In the genomic region with DNA sequence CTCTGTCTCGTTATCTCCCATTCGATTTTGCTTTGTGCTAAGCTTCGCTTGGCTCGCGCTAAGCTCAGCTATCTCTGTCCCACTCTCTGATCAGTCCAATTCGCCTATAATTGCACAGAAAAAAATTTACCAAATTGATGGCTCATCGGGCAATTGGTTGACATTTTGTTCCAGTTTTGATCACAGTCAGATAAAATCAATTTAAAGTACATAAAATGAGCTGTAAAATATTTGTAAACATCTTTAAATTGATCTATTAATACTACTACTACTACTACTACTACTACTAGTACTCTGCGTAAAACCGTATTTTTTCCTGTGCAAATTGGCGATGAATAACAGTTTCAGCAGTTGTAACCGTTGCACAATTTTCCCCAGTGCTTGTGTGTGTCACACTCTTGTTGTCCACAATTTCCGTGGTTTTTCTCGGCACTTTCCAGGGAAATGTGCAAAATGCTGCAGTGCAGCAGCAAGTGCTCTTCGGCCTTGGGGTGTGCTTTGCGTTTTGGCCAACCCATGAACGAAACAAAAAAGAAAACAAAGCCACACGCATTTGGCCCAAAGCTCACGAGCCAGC, we compare ENCODE assay signal across 4 fruit fly cellular contexts.
TF ChIP-seq lines count a peak whose summit lies in the region.

No protein-coding gene starts in this region.

TF ChIP-seq in whole organism, adult, 20 proteins besides CTCF, POLR2A, EP300 and RAD21 (continued from another document):
- TF ChIP-seq bab1 (GFP tag; optimal IDR thresholded peaks at IDR 0.05; lab: Kevin White, UChicago): peak; percentile 45
- TF ChIP-seq Hr96 (GFP tag; optimal IDR thresholded peaks at IDR 0.05; lab: Kevin White, UChicago): peak; percentile 62
- TF ChIP-seq CG7101 (tag; optimal IDR thresholded peaks at IDR 0.05; lab: Kevin White, UChicago): peak; percentile 35
TF ChIP-seq in whole organism, adult: peak in this region for 14.

TF ChIP-seq in whole organism, embryonic, 481 proteins besides CTCF, POLR2A, EP300 and RAD21 (continued from another document and continues in another):
- TF ChIP-seq zen (tag; optimal IDR thresholded peaks at IDR 0.05; lab: Kevin White, UChicago) (no peak), Dip2 (GFP tag; IDR thresholded peaks at IDR 0.05; lab: Robert Waterston, UW) (no peak), Doc2 (GFP tag; IDR thresholded peaks at IDR 0.05; lab: Robert Waterston, UW) (no peak), hkb (optimal IDR thresholded peaks at IDR 0.05; lab: Kevin White, UChicago) (no peak), hkb (GFP tag; IDR thresholded peaks at IDR 0.05; lab: Robert Waterston, UW) (0 out of 2 replicates have a peak, but pooled peaks have one; percentile 22), Ada2b (GFP tag; IDR thresholded peaks at IDR 0.05; lab: Robert Waterston, UW) (0 out of 2 replicates have a peak, but pooled peaks have one; percentile 6), crp (GFP tag; optimal IDR thresholded peaks at IDR 0.05; lab: Kevin White, UChicago) (no peak), onecut (GFP tag; IDR thresholded peaks at IDR 0.05; lab: Robert Waterston, UW) (no peak), fru (optimal IDR thresholded peaks at IDR 0.05; lab: Kevin White, UChicago) (no peak), kni (GFP tag; optimal IDR thresholded peaks at IDR 0.05; lab: Kevin White, UChicago) (no peak), YL-1 (GFP tag; optimal IDR thresholded peaks at IDR 0.05; lab: Kevin White, UChicago) (no peak), CG9932 (GFP tag; IDR thresholded peaks at IDR 0.05; lab: Robert Waterston, UW) (peak; percentile 22; the same call in 1 of the 2 replicates), Mrtf (GFP tag; IDR thresholded peaks at IDR 0.05; lab: Robert Waterston, UW) (no peak), Hr3 (GFP tag; optimal IDR thresholded peaks at IDR 0.05; lab: Kevin White, UChicago) (no peak), CG17802 (tag; optimal IDR thresholded peaks at IDR 0.05; lab: Kevin White, UChicago) (no peak), pho (GFP tag; optimal IDR thresholded peaks at IDR 0.05; lab: Kevin White, UChicago) (no peak), gce (GFP tag; IDR thresholded peaks at IDR 0.05; lab: Robert Waterston, UW) (no peak), phol (tag; optimal IDR thresholded peaks at IDR 0.05; lab: Kevin White, UChicago) (peak; percentile 21), Dp (GFP tag; optimal IDR thresholded peaks at IDR 0.05; lab: Kevin White, UChicago) (no peak), CG14860 (GFP tag; IDR thresholded peaks at IDR 0.05; lab: Robert Waterston, UW; ENCODE audit: partially characterized antibody) (no peak), grn (GFP tag; optimal IDR thresholded peaks at IDR 0.05; lab: Kevin White, UChicago) (no peak), CG13624 (GFP tag; optimal IDR thresholded peaks at IDR 0.05; lab: Kevin White, UChicago) (no peak), BtbVII (GFP tag; optimal IDR thresholded peaks at IDR 0.05; lab: Kevin White, UChicago) (no peak), Xrp1 (GFP tag; IDR thresholded peaks at IDR 0.05; lab: Robert Waterston, UW) (0 out of 2 replicates have a peak, but pooled peaks have one; percentile 15), chn (GFP tag; optimal IDR thresholded peaks at IDR 0.05; lab: Kevin White, UChicago) (no peak), jing (GFP tag; optimal IDR thresholded peaks at IDR 0.05; lab: Kevin White, UChicago) (peak; percentile 12), grau (tag; optimal IDR thresholded peaks at IDR 0.05; lab: Kevin White, UChicago) (peak; percentile 9), CG4360 (GFP tag; IDR thresholded peaks at IDR 0.05; lab: Robert Waterston, UW) (no peak), gfzf (GFP tag; optimal IDR thresholded peaks at IDR 0.05; lab: Kevin White, UChicago) (no peak), E2f1 (GFP tag; IDR thresholded peaks at IDR 0.05; lab: Robert Waterston, UW) (no peak), chif (GFP tag; optimal IDR thresholded peaks at IDR 0.05; lab: Kevin White, UChicago) (no peak), CG30403 (GFP tag; optimal IDR thresholded peaks at IDR 0.05; lab: Kevin White, UChicago) (peak; percentile 16), inv (GFP tag; IDR thresholded peaks at IDR 0.05; lab: Robert Waterston, UW; ENCODE audit: partially characterized antibody) (no peak), CG31388 (GFP tag; optimal IDR thresholded peaks at IDR 0.05; lab: Kevin White, UChicago) (no peak), wek (GFP tag; optimal IDR thresholded peaks at IDR 0.05; lab: Kevin White, UChicago) (no peak), Gsc (GFP tag; IDR thresholded peaks at IDR 0.05; lab: Robert Waterston, UW) (no peak), lmd (GFP tag; IDR thresholded peaks at IDR 0.05; lab: Robert Waterston, UW) (peak; percentile 22; the same call in 1 of the 2 replicates), row (GFP tag; IDR thresholded peaks at IDR 0.05; lab: Robert Waterston, UW) (peak; percentile 45), CG10565 (GFP tag; optimal IDR thresholded peaks at IDR 0.05; lab: Kevin White, UChicago) (no peak), bsh (GFP tag; optimal IDR thresholded peaks at IDR 0.05; lab: Kevin White, UChicago) (peak in 1 of 2 experiments; percentile 58), dysf (GFP tag; IDR thresholded peaks at IDR 0.05; lab: Robert Waterston, UW) (peak; percentile 57; the same call in 2 of the 3 replicates)

TF ChIP-seq in whole organism, prepupa, 60 proteins besides CTCF, POLR2A, EP300 and RAD21 (continued from another document):
- TF ChIP-seq fkh (GFP tag; optimal IDR thresholded peaks at IDR 0.05; lab: Kevin White, UChicago) (no peak), CG6792 (GFP tag; optimal IDR thresholded peaks at IDR 0.05; lab: Kevin White, UChicago) (peak; percentile 60), CG4318 (GFP tag; optimal IDR thresholded peaks at IDR 0.05; lab: Kevin White, UChicago) (peak; percentile 90), Met (GFP tag; optimal IDR thresholded peaks at IDR 0.05; lab: Kevin White, UChicago) (peak; percentile 3), svp (GFP tag; lab: Kevin White, UChicago) (peak; percentile 79), CG8119 (GFP tag; IDR thresholded peaks at IDR 0.05; lab: Robert Waterston, UW) (peak; percentile 88), spab (GFP tag; optimal IDR thresholded peaks at IDR 0.05; lab: Kevin White, UChicago) (peak; percentile 69), vri (GFP tag; optimal IDR thresholded peaks at IDR 0.05; lab: Kevin White, UChicago) (no peak), topi (GFP tag; optimal IDR thresholded peaks at IDR 0.05; lab: Kevin White, UChicago) (peak; percentile 48), CG10669 (GFP tag; optimal IDR thresholded peaks at IDR 0.05; lab: Kevin White, UChicago) (peak; percentile 79), Eip78C (GFP tag; lab: Kevin White, UChicago) (peak; percentile 91), CG6808 (GFP tag; optimal IDR thresholded peaks at IDR 0.05; lab: Kevin White, UChicago) (peak; percentile 65), Lpt (GFP tag; optimal IDR thresholded peaks at IDR 0.05; lab: Kevin White, UChicago) (peak; percentile 81), fd85E (GFP tag; optimal IDR thresholded peaks at IDR 0.05; lab: Kevin White, UChicago) (no peak), CG8319 (GFP tag; optimal IDR thresholded peaks at IDR 0.05; lab: Kevin White, UChicago) (peak; percentile 28), Sox102F (GFP tag; optimal IDR thresholded peaks at IDR 0.05; lab: Kevin White, UChicago) (no peak), OdsH (GFP tag; optimal IDR thresholded peaks at IDR 0.05; lab: Kevin White, UChicago) (peak; percentile 83), CG11294 (GFP tag; IDR thresholded peaks at IDR 0.05; lab: Robert Waterston, UW) (peak; percentile 71), CG1621 (tag; optimal IDR thresholded peaks at IDR 0.05; lab: Kevin White, UChicago) (peak; percentile 70), Hr39 (GFP tag; optimal IDR thresholded peaks at IDR 0.05; lab: Kevin White, UChicago) (peak; percentile 46), CG11902 (GFP tag; optimal IDR thresholded peaks at IDR 0.05; lab: Kevin White, UChicago) (peak; percentile 10), Eip75B (GFP tag; optimal IDR thresholded peaks at IDR 0.05; lab: Kevin White, UChicago) (peak; percentile 68), CG10631 (GFP tag; optimal IDR thresholded peaks at IDR 0.05; lab: Kevin White, UChicago) (peak; percentile 74), Gug (GFP tag; IDR thresholded peaks at IDR 0.05; lab: Robert Waterston, UW) (peak; percentile 84), esn (GFP tag; optimal IDR thresholded peaks at IDR 0.05; lab: Kevin White, UChicago) (peak; percentile 24), CG8632 (GFP tag; optimal IDR thresholded peaks at IDR 0.05; lab: Kevin White, UChicago) (peak; percentile 57), CG7368 (GFP tag; optimal IDR thresholded peaks at IDR 0.05; lab: Kevin White, UChicago) (peak; percentile 58), CG6163 (GFP tag; IDR thresholded peaks at IDR 0.05; lab: Robert Waterston, UW) (peak; percentile 51; the same call in 2 of the 3 replicates), CG3919 (GFP tag; optimal IDR thresholded peaks at IDR 0.05; lab: Kevin White, UChicago) (peak; percentile 72), CG3032 (tag; optimal IDR thresholded peaks at IDR 0.05; lab: Kevin White, UChicago) (peak; percentile 75), Hr38 (GFP tag; optimal IDR thresholded peaks at IDR 0.05; lab: Kevin White, UChicago) (no peak), net (GFP tag; optimal IDR thresholded peaks at IDR 0.05; lab: Kevin White, UChicago) (peak; percentile 80), Sox14 (GFP tag; optimal IDR thresholded peaks at IDR 0.05; lab: Kevin White, UChicago) (peak; percentile 70), ss (GFP tag; optimal IDR thresholded peaks at IDR 0.05; lab: Kevin White, UChicago) (peak; percentile 15 to 64), CG6854 (GFP tag; optimal IDR thresholded peaks at IDR 0.05; lab: Kevin White, UChicago) (no peak), eg (GFP tag; IDR thresholded peaks at IDR 0.05; lab: Robert Waterston, UW) (peak; percentile 83), Ets21C (GFP tag; optimal IDR thresholded peaks at IDR 0.05; lab: Kevin White, UChicago) (no peak), achi (GFP tag; optimal IDR thresholded peaks at IDR 0.05; lab: Kevin White, UChicago) (peak; percentile 71), Smox (GFP tag; optimal IDR thresholded peaks at IDR 0.05; lab: Kevin White, UChicago) (no peak), dsx (GFP tag; optimal IDR thresholded peaks at IDR 0.05; lab: Kevin White, UChicago; ENCODE audit: poor library complexity, severe bottlenecking) (peak; percentile 49), acj6 (GFP tag; optimal IDR thresholded peaks at IDR 0.05; lab: Kevin White, UChicago) (peak; percentile 78), salr (GFP tag; optimal IDR thresholded peaks at IDR 0.05; lab: Kevin White, UChicago) (peak; percentile 44 to 85)

TF ChIP-seq in whole organism, pupa, 21 proteins besides CTCF, POLR2A, EP300 and RAD21 (continued from another document):
- peak; percentile 59; the same call in 1 of the 2 replicates for TF ChIP-seq rn (GFP tag; IDR thresholded peaks at IDR 0.05; lab: Robert Waterston, UW)
- TF ChIP-seq CG8301 (tag; optimal IDR thresholded peaks at IDR 0.05; lab: Kevin White, UChicago): peak; percentile 87
